Fruit fly (Drosophila melanogaster) whole organism, pupa: Measurements from ENCODE around the gene CG4553.

Source experiments
- CG10348 ChIP-seq: fragments of 200-800 bp; sonication (Bioruptor generic); IDR thresholded peaks from 2 replicates; pipeline ENCODE4 v1.3.6; 2022; ENCODE audit warnings: missing biosample characterization, missing genetic modification characterization
- CG12605 ChIP-seq: fragments of 200-800 bp; sonication (Bioruptor generic); IDR thresholded peaks from 2 replicates; pipeline ENCODE4 v1.3.6; 2022; ENCODE audit warnings: missing biosample characterization, missing genetic modification characterization
- CG15710 ChIP-seq: fragments of 200-800 bp; sonication (Bioruptor generic); optimal IDR thresholded peaks from 2 replicates; lab custom pipeline; 2018; ENCODE audit warnings: missing biosample characterization, mild to moderate bottlenecking, missing genetic modification characterization, moderate library complexity
- CG17806 ChIP-seq: fragments of 200-800 bp; sonication (Bioruptor generic); optimal IDR thresholded peaks from 2 replicates; lab custom pipeline; 2018; ENCODE audit warnings: missing biosample characterization, mild to moderate bottlenecking, missing genetic modification characterization, moderate library complexity
- CG32121 ChIP-seq: fragments of 200-800 bp; sonication (Bioruptor generic); IDR thresholded peaks from 2 replicates; pipeline ENCODE4 v1.3.6; 2022; ENCODE audit warnings: missing biosample characterization, missing genetic modification characterization
- CG8159 ChIP-seq: fragments of 200-800 bp; sonication (Bioruptor generic); optimal IDR thresholded peaks from 3 replicates; lab custom pipeline; 2018; ENCODE audit warnings: missing biosample characterization, mild to moderate bottlenecking, missing genetic modification characterization, moderate library complexity
- D1 ChIP-seq: fragments of 200-800 bp; sonication (Bioruptor generic); optimal IDR thresholded peaks from 2 replicates; lab custom pipeline; 2018; ENCODE audit warnings: missing biosample characterization, mild to moderate bottlenecking, missing genetic modification characterization, moderate library complexity
- Ets98B ChIP-seq: fragments of 200-800 bp; sonication (Bioruptor generic); IDR thresholded peaks from 2 replicates; pipeline ENCODE4 v1.3.6; 2022; ENCODE audit warnings: missing biosample characterization, missing genetic modification characterization
- Pif1A ChIP-seq: fragments of 200-800 bp; sonication (Bioruptor generic); optimal IDR thresholded peaks from 3 replicates; lab custom pipeline; 2016; ENCODE audit warnings: missing biosample characterization, missing genetic modification characterization
- Pif1B ChIP-seq: fragments of 200-800 bp; sonication (Bioruptor generic); optimal IDR thresholded peaks from 3 replicates; lab custom pipeline; 2016; ENCODE audit warnings: missing biosample characterization, missing genetic modification characterization
- Snoo ChIP-seq: fragments of 200-800 bp; sonication (Bioruptor generic); optimal IDR thresholded peaks from 3 replicates; lab custom pipeline; 2017; ENCODE audit warnings: missing biosample characterization, mild to moderate bottlenecking, missing genetic modification characterization, inconsistent platforms
- fd96Ca ChIP-seq: fragments of 200-800 bp; sonication (Bioruptor generic); IDR thresholded peaks from 3 replicates; pipeline ENCODE4 v1.3.6; 2022; ENCODE audit warnings: missing biosample characterization, missing genetic modification characterization
- gl ChIP-seq: fragments of 200-800 bp; sonication (Bioruptor generic); optimal IDR thresholded peaks from 2 replicates; lab custom pipeline; 2018; ENCODE audit warnings: missing biosample characterization, mild to moderate bottlenecking, missing genetic modification characterization

- TF ChIP-seq D1 (tag; lab: Kevin White, UChicago) (no peak), CG10348 (GFP tag; lab: Robert Waterston, UW) (no peak), Ets98B (GFP tag; lab: Robert Waterston, UW) (no peak), CG15710 (peak; percentile 10), CG32121 (GFP tag; lab: Robert Waterston, UW) (peak; percentile 23; the same call in 1 of the 2 replicates), CG8159 (peak; percentile 27), fd96Ca (GFP tag; lab: Robert Waterston, UW) (no peak), Snoo (tag; lab: Kevin White, UChicago) (no peak), Pif1B (GFP tag; lab: Kevin White, UChicago) (no peak), CG17806 (tag; lab: Kevin White, UChicago) (peak; percentile 17), Pif1A (peak; percentile 9), CG12605 (no peak), gl (tag; lab: Kevin White, UChicago) (no peak)
Measured at dm6 chr3R:25519465-25520071, 42.9 kb upstream of the CG4553 start.
